Worm (Caenorhabditis elegans) whole organism, L4 larva: Measurements from ENCODE around the gene cyp-13A7.

Experiments used
- R02D3.7 ChIP-seq: fragments of 150-350 bp; sonication (generic microtip); optimal IDR thresholded peaks from 3 replicates; lab custom pipeline; 2014; ENCODE audit warnings: missing biosample characterization, missing genetic modification characterization
- T20F7.1 ChIP-seq: fragments of 200-800 bp; sonication (Bioruptor generic); optimal IDR thresholded peaks from 2 replicates; lab custom pipeline; 2018; ENCODE audit warnings: mild to moderate bottlenecking, missing genetic modification characterization, missing compliant biosample characterization
- ama-1 ChIP-seq: fragments of 150-350 bp; optimal IDR thresholded peaks from 2 replicates; lab custom pipeline; 2014; ENCODE audit warnings: inconsistent platforms, mixed read lengths
- dve-1 ChIP-seq: sonication (generic microtip); optimal IDR thresholded peaks from 2 replicates; lab custom pipeline; 2017; ENCODE audit warnings: antibody characterized with exemption, mild to moderate bottlenecking, missing genetic modification characterization, missing compliant biosample characterization; ENCODE audit not compliant: insufficient read depth
- hif-1 ChIP-seq, 2 experiments: sonication (generic microtip); optimal IDR thresholded peaks; 2 replicates each; lab custom pipeline; 2016 to 2017; ENCODE audit warnings: missing compliant biosample characterization in 2 of 2, missing genetic modification characterization in 2 of 2, missing genetic modification reagents in 2 of 2, missing genotype in 2 of 2, mild to moderate bottlenecking in 1 of 2
- nhr-25 ChIP-seq: sonication (generic microtip); optimal IDR thresholded peaks from 2 replicates; lab custom pipeline; 2017; ENCODE audit warnings: missing genetic modification characterization, mild to moderate bottlenecking, missing compliant biosample characterization, antibody characterized with exemption, moderate library complexity, borderline replicate concordance; ENCODE audit not compliant: insufficient read depth
- nhr-41 ChIP-seq: fragments of 200-800 bp; sonication (Bioruptor generic); IDR thresholded peaks from 2 replicates; pipeline ENCODE4 v1.3.6; 2022; ENCODE audit warnings: missing genetic modification reagents, missing genetic modification characterization, missing compliant biosample characterization
- tra-1 ChIP-seq: fragments of 200-800 bp; sonication (Bioruptor generic); IDR thresholded peaks from 2 replicates; pipeline ENCODE4 v1.3.6; 2022; ENCODE audit warnings: missing genetic modification reagents, missing genetic modification characterization, missing compliant biosample characterization
- unc-62 ChIP-seq, 3 experiments: fragments of 150-350 bp in 1 of 3; sonication (generic microtip); optimal IDR thresholded peaks in 2 of 3; peaks in 1 of 3; 1 replicate in 1 of 3; 2 replicates in 2 of 3; lab custom pipeline; 2014 to 2017; ENCODE audit warnings: missing biosample characterization in 3 of 3, missing genetic modification characterization in 3 of 3, missing genetic modification reagents in 3 of 3, missing genotype in 1 of 3

DNA sequence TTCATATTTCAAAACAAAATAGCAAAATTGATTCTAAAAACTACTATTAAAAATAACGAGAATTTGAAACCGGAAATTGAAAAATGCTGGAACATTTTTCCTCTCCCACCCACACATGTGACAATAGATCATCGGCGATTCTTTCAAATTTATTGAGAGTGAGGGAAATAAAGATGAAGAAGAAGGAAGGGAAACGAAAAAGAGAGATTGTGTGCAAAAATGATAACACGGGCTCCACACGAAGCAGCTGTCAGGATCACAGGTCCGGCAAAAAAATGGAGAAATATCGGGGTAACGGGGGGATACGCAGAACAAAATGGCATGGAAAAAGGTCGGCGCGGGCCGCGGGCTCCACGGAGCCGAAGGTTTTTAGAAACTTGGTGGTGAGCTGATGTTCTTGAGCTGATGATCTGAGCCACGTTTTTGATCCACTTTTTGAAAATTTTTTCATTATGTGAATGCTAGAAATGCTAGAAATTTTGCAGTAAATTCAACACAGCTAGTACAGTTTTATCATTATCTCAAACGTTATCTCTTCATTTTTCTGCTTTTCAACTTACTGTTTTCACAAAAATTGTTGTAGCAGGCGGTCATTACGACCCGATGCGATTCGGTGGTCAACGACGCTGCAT is 45.7 kb upstream of the cyp-13A7 start, which contains the start of gene shk-1:
- TF ChIP-seq R02D3.7 (tag; lab: Kevin White, UChicago): no peak
- peak in 1 of 2 experiments; percentile 11 for TF ChIP-seq unc-62 (GFP tag; optimal IDR thresholded peaks at IDR 0.05 in 1 of 2; lab: Kevin White, UChicago)
- no peak for TF ChIP-seq unc-62 (tag; optimal IDR thresholded peaks at IDR 0.05; lab: Kevin White, UChicago)
- TF ChIP-seq T20F7.1: no peak
- TF ChIP-seq ama-1 (lab: Kevin White, UChicago): no peak
- no peak for TF ChIP-seq dve-1
- TF ChIP-seq nhr-41 (GFP tag; lab: Robert Waterston, UW): no peak
- TF ChIP-seq nhr-25 (tag; lab: Kevin White, UChicago): no peak
- TF ChIP-seq tra-1 (GFP tag; lab: Robert Waterston, UW): no peak
- no peak for TF ChIP-seq hif-1 (tag; optimal IDR thresholded peaks at IDR 0.05; lab: Kevin White, UChicago)
